Fruit fly (Drosophila melanogaster): ENCODE results near the gene CG9701.
A peak's percentile ranks its signal among the peaks of the same experiment; 100 is the strongest.

The CG9701 gene

DNA sequence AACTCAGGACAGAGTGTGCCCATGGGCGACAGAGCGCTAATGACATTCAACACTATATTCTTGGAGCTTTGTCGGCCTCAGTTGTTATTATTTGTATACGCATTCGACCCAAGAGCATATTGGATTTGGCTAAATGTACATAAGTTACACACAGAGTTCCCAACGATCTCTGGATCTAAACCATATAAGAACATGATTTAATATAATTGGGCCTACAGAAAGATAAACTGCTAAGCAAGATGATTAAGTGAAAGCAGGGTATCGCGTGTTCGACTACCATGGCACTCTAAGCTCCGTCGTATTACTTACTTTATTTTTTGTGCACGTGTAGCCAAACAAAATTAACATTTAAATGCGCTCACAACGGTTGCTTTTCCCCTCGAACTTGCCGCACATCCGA, 26.9 kb downstream of the CG9701 start (continued):
- peak in 1 of 3 experiments; percentile 55 for TF ChIP-seq lola (GFP tag; optimal IDR thresholded peaks at IDR 0.05)
- TF ChIP-seq Atf-2 (GFP tag; optimal IDR thresholded peaks at IDR 0.05), result peak; percentile 39
- TF ChIP-seq pum (GFP tag; optimal IDR thresholded peaks at IDR 0.05), result peak; percentile 31
- no peak for TF ChIP-seq disco-r (GFP tag; optimal IDR thresholded peaks at IDR 0.05)
- TF ChIP-seq croc (GFP tag; conservative IDR thresholded peaks at IDR 0.05), result no peak; the same call in 2 of the 3 replicates
- no peak for TF ChIP-seq CG4404 (GFP tag; IDR thresholded peaks at IDR 0.05)
- no peak for TF ChIP-seq Myb (GFP tag; optimal IDR thresholded peaks at IDR 0.05)
- TF ChIP-seq al (GFP tag; IDR thresholded peaks at IDR 0.05), result no peak
- TF ChIP-seq Eip74EF (GFP tag; optimal IDR thresholded peaks at IDR 0.05), result peak in 1 of 2 experiments; percentile 1
- peak; percentile 70 for TF ChIP-seq Blimp-1 (GFP tag; optimal IDR thresholded peaks at IDR 0.05)
- TF ChIP-seq tio (GFP tag; optimal IDR thresholded peaks at IDR 0.05), result peak; percentile 23
- no peak for TF ChIP-seq scrt (GFP tag; optimal IDR thresholded peaks at IDR 0.05)
- TF ChIP-seq CG16863 (GFP tag; optimal IDR thresholded peaks at IDR 0.05), result peak; percentile 39
- peak; percentile 25 for TF ChIP-seq Antp (GFP tag; optimal IDR thresholded peaks at IDR 0.05)
- peak; percentile 8 for TF ChIP-seq ATbp (GFP tag; optimal IDR thresholded peaks at IDR 0.05)
- TF ChIP-seq fd64A (GFP tag; optimal IDR thresholded peaks at IDR 0.05), result peak; percentile 5
- no peak for TF ChIP-seq CG9876 (GFP tag; optimal IDR thresholded peaks at IDR 0.05)
- TF ChIP-seq CG4424 (GFP tag; optimal IDR thresholded peaks at IDR 0.05), result peak; percentile 35
- peak; percentile 7 for TF ChIP-seq NC2α (GFP tag; optimal IDR thresholded peaks at IDR 0.05)
- no peak for TF ChIP-seq CG2116 (GFP tag; optimal IDR thresholded peaks at IDR 0.05)
- no peak for TF ChIP-seq ttk (GFP tag; IDR thresholded peaks at IDR 0.05)
- peak; percentile 10 for TF ChIP-seq dm (GFP tag; optimal IDR thresholded peaks at IDR 0.05)
- TF ChIP-seq CG9797 (GFP tag; optimal IDR thresholded peaks at IDR 0.05), result no peak
- no peak for TF ChIP-seq CG7786 (GFP tag; optimal IDR thresholded peaks at IDR 0.05)
- TF ChIP-seq CG13123 (GFP tag; optimal IDR thresholded peaks at IDR 0.05), result no peak
- TF ChIP-seq Deaf1 (tag; optimal IDR thresholded peaks at IDR 0.05), result no peak
- TF ChIP-seq lmd (GFP tag; IDR thresholded peaks at IDR 0.05), result peak; percentile 48; the same call in 1 of the 2 replicates
- TF ChIP-seq ase (GFP tag; IDR thresholded peaks at IDR 0.05), result no peak
- TF ChIP-seq Ssrp (tag; optimal IDR thresholded peaks at IDR 0.05), result peak; percentile 51
- no peak for TF ChIP-seq lov (optimal IDR thresholded peaks at IDR 0.05)
- no peak for TF ChIP-seq lov (GFP tag; IDR thresholded peaks at IDR 0.05)
- no peak for TF ChIP-seq cas (GFP tag; IDR thresholded peaks at IDR 0.05)
- peak; percentile 44 for TF ChIP-seq fd96Cb (tag; optimal IDR thresholded peaks at IDR 0.05)
- TF ChIP-seq CG32772 (GFP tag; IDR thresholded peaks at IDR 0.05), result no peak
- TF ChIP-seq seq (GFP tag; IDR thresholded peaks at IDR 0.05), result no peak
- peak; percentile 38 to 62 for TF ChIP-seq chif (GFP tag; optimal IDR thresholded peaks at IDR 0.05)
- TF ChIP-seq CG9727 (GFP tag; optimal IDR thresholded peaks at IDR 0.05), result no peak
- no peak for TF ChIP-seq CG3847 (GFP tag; IDR thresholded peaks at IDR 0.05)
- no peak for TF ChIP-seq usp (GFP tag; optimal IDR thresholded peaks at IDR 0.05)
- TF ChIP-seq Sox100B (GFP tag; optimal IDR thresholded peaks at IDR 0.05), result no peak
- no peak for TF ChIP-seq CG7357 (GFP tag; IDR thresholded peaks at IDR 0.05)
- no peak for TF ChIP-seq toy (GFP tag; IDR thresholded peaks at IDR 0.05)
- no peak for TF ChIP-seq MESR4 (GFP tag; optimal IDR thresholded peaks at IDR 0.05)
- no peak for TF ChIP-seq Dip2 (GFP tag; IDR thresholded peaks at IDR 0.05)
- peak; percentile 0 for TF ChIP-seq CG12659 (GFP tag; optimal IDR thresholded peaks at IDR 0.05)
- no peak for TF ChIP-seq Tbp (GFP tag; optimal IDR thresholded peaks at IDR 0.05)
- no peak for TF ChIP-seq pfk (GFP tag; optimal IDR thresholded peaks at IDR 0.05)
- TF ChIP-seq HmgZ (tag; optimal IDR thresholded peaks at IDR 0.05), result no peak
- TF ChIP-seq D19B (GFP tag; optimal IDR thresholded peaks at IDR 0.05), result peak; percentile 60
- peak; percentile 14 for TF ChIP-seq CG10267 (tag; optimal IDR thresholded peaks at IDR 0.05)
- no peak for TF ChIP-seq p53 (GFP tag; optimal IDR thresholded peaks at IDR 0.05)
- no peak for TF ChIP-seq B-H1 (GFP tag; IDR thresholded peaks at IDR 0.05)
